Worm (Caenorhabditis elegans): ENCODE measurements around the gene srw-66.

srw-66 gene

DNA sequence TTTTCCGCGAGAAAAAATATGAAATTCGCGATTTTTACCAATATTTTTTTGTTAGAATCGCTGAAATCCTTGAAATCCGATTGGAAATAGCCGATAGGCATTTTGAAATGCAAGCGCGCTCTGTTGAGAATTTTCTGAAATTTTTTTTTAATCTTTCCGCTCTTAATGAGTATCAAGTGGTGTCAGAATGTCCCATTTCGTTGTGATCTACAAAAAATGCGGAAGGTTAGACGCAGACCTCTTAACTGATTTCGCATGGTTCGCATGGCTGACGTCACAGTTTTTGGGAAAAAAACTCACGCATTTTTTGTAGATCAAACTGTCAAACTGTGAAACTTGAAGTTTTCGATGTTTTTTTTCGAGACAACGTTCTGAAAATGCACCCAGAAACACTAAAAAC is at the start of gene srw-66:
srw-66 (minus strand) TSS at position 101 of the 400 bp plus-strand sequence.
- no peak for TF ChIP-seq lir-3 (tag; optimal IDR thresholded peaks at IDR 0.05)
- TF ChIP-seq Y48G9A.11 (GFP tag; IDR thresholded peaks at IDR 0.05), result no peak
- TF ChIP-seq dpl-1 (GFP tag; optimal IDR thresholded peaks at IDR 0.05), result no peak
- TF ChIP-seq aly-2 (tag; optimal IDR thresholded peaks at IDR 0.05), result no peak
- no peak for TF ChIP-seq tra-1 (GFP tag; IDR thresholded peaks at IDR 0.05)
- no peak for TF ChIP-seq pha-4 (GFP tag; IDR thresholded peaks at IDR 0.05)
- no peak for TF ChIP-seq pha-4 (tag; optimal IDR thresholded peaks at IDR 0.05)
- no peak for TF ChIP-seq attf-4 (tag; optimal IDR thresholded peaks at IDR 0.05)
- no peak for TF ChIP-seq F10B5.3 (tag; optimal IDR thresholded peaks at IDR 0.05)
- no peak for TF ChIP-seq lsy-2 (tag; optimal IDR thresholded peaks at IDR 0.05)
- no peak for TF ChIP-seq nhr-42 (GFP tag; IDR thresholded peaks at IDR 0.05)
- TF ChIP-seq sdz-12 (GFP tag; optimal IDR thresholded peaks at IDR 0.05), result no peak
- TF ChIP-seq mxl-3 (GFP tag; optimal IDR thresholded peaks at IDR 0.05), result no peak

DNA sequence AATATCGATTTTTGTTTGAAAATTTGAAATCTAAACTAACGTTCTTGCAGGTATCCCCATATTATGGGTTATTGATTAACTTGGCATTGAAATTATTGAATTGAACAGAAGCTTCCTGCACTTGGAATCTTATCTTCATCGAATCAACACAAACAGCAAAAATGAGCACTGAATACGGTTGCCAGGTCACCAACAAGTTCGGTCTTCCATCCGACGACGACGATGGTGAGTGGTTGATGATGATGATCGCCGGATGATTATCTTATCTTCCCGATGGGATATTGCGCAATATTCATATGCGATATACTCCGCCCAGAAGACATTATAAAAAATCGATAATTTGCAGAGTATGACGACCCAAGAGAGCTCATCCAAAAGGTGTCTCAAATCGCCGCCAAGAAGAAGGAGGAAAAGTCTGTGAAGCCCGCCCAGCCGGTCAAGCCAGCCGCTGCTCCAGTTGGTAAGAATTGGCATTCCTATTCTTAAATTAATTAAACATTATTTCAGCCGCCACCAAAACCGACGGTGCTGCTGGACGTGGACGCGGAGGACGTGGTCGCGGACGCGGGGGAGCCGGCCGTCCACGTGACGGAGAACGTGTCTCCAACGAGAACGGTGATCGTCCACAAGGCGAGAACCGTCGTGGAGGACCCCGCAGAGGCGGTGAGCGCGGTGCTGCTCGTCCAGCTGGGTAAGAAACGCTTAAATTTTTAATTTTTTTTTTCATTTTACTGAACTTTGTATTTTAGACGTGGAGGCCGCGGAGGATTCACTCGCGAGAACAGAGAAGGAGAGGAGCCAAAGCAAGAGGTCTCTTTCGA is 49.5 kb upstream of the srw-66 start, which contains the start of gene vig-1:
vig-1 (plus strand) TSS at position 51 of the 821 bp plus-strand sequence.
- TF ChIP-seq unc-62 (GFP tag; optimal IDR thresholded peaks at IDR 0.05 in 1 of 2), result no peak
- no peak for TF ChIP-seq unc-62 (tag; optimal IDR thresholded peaks at IDR 0.05)
- no peak for TF ChIP-seq nhr-111 (GFP tag; optimal IDR thresholded peaks at IDR 0.05)
- no peak for TF ChIP-seq nhr-6 (tag; optimal IDR thresholded peaks at IDR 0.05)
- TF ChIP-seq zfp-3 (GFP tag; conservative IDR thresholded peaks at IDR 0.05), result 0 out of 2 replicates have a peak, but pooled peaks have one; percentile 24
- no peak for TF ChIP-seq egl-43 (GFP tag; IDR thresholded peaks at IDR 0.05)
- TF ChIP-seq daf-19 (GFP tag; conservative IDR thresholded peaks at IDR 0.05), result no peak
- peak; percentile 49 for TF ChIP-seq ceh-28 (tag; optimal IDR thresholded peaks at IDR 0.05)
- TF ChIP-seq ztf-11 (tag; optimal IDR thresholded peaks at IDR 0.05), result no peak
- no peak for TF ChIP-seq aha-1 (tag)
- TF ChIP-seq daf-16 (GFP tag; optimal IDR thresholded peaks at IDR 0.05), result no peak
- TF ChIP-seq daf-16 (tag; optimal IDR thresholded peaks at IDR 0.05), result no peak
- no peak for TF ChIP-seq F26F4.8 (GFP tag; conservative IDR thresholded peaks at IDR 0.05)
- TF ChIP-seq set-16 (GFP tag; IDR thresholded peaks at IDR 0.05), result peak; percentile 92
- TF ChIP-seq lir-3 (tag; optimal IDR thresholded peaks at IDR 0.05), result no peak
- no peak for TF ChIP-seq F10B5.3 (tag; optimal IDR thresholded peaks at IDR 0.05)
- no peak for TF ChIP-seq ces-1 (GFP tag; optimal IDR thresholded peaks at IDR 0.05)
- no peak for TF ChIP-seq spr-1 (tag; optimal IDR thresholded peaks at IDR 0.05)
- 0 out of 2 replicates have a peak, but pooled peaks have one; percentile 11 for TF ChIP-seq daf-8 (GFP tag; IDR thresholded peaks at IDR 0.05)
- TF ChIP-seq F44E2.7 (GFP tag; IDR thresholded peaks at IDR 0.05), result no peak
- no peak for TF ChIP-seq ceh-44 (GFP tag; IDR thresholded peaks at IDR 0.05)
- TF ChIP-seq ztf-7 (tag; optimal IDR thresholded peaks at IDR 0.05), result no peak
- no peak for TF ChIP-seq hif-1 (tag; optimal IDR thresholded peaks at IDR 0.05)
- TF ChIP-seq ctbp-1 (GFP tag; IDR thresholded peaks at IDR 0.05), result no peak
- no peak for TF ChIP-seq egl-27 (tag; optimal IDR thresholded peaks at IDR 0.05)
- no peak; the same call in 1 of the 2 replicates for TF ChIP-seq pha-4 (GFP tag; IDR thresholded peaks at IDR 0.05)
- no peak for TF ChIP-seq pha-4 (tag; optimal IDR thresholded peaks at IDR 0.05)
- 0 out of 4 replicates have a peak, but pooled peaks of 1 of the 2 experiments have one; percentile 5 for TF ChIP-seq madf-5 (GFP tag; IDR thresholded peaks at IDR 0.05)

DNA sequence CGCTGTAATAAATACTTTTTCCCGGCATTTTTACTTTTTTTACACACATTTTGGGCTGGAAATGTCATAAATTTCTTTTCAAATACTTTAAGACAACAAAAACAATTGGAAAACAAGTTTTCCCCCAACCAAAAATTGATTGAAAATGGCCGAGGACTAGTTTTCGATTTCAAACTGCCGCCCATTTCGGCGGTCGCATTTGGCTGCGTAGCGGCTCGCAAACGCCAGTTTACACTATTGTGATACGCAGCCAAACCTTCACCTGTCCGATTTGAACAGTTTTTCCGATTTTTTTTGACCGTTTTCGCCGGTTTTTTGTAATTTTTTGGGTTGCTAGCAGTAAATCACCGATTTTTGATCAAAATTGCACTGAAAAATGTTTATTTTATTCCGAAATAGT is 48.7 kb upstream of the srw-66 start:
- TF ChIP-seq ceh-44 (GFP tag; IDR thresholded peaks at IDR 0.05), result peak; percentile 81
- TF ChIP-seq jun-1 (tag; optimal IDR thresholded peaks at IDR 0.05), result peak; percentile 82
- TF ChIP-seq Y75B8A.6 (GFP tag; IDR thresholded peaks at IDR 0.05), result peak; percentile 64; the same call in 1 of the 2 replicates
- TF ChIP-seq ztf-11 (tag; optimal IDR thresholded peaks at IDR 0.05), result no peak
- no peak for TF ChIP-seq ceh-28 (tag; optimal IDR thresholded peaks at IDR 0.05)
- TF ChIP-seq D1046.2 (GFP tag; IDR thresholded peaks at IDR 0.05), result peak; percentile 90
- peak; percentile 92 for TF ChIP-seq nhr-11 (tag; optimal IDR thresholded peaks at IDR 0.05)
- peak; percentile 19 to 67 for TF ChIP-seq mdl-1 (tag; optimal IDR thresholded peaks at IDR 0.05)
- peak; percentile 98 for TF ChIP-seq lin-13 (GFP tag; optimal IDR thresholded peaks at IDR 0.05)
- TF ChIP-seq daf-12 (tag; optimal IDR thresholded peaks at IDR 0.05), result no peak
- TF ChIP-seq ceh-62 (tag; optimal IDR thresholded peaks at IDR 0.05), result no peak
- peak; percentile 97 for TF ChIP-seq hlh-11 (tag; optimal IDR thresholded peaks at IDR 0.05)
- TF ChIP-seq F37D6.2 (tag; optimal IDR thresholded peaks at IDR 0.05), result peak; percentile 90
- TF ChIP-seq nhr-76 (tag; optimal IDR thresholded peaks at IDR 0.05), result peak; percentile 65
- TF ChIP-seq unc-39 (tag; optimal IDR thresholded peaks at IDR 0.05), result no peak
- peak; percentile 20 for TF ChIP-seq snpc-4 (tag; optimal IDR thresholded peaks at IDR 0.05)
